Worm (Caenorhabditis elegans) whole organism, late embryonic: ENCODE data around the gene T01G1.2.

ENCODE experiments used
- dmd-4 ChIP-seq: sonication (generic microtip); optimal IDR thresholded peaks from 2 replicates; lab custom pipeline; 2016; ENCODE audit warnings: borderline replicate concordance, missing genetic modification characterization, missing compliant biosample characterization
- ets-4 ChIP-seq: sonication (generic microtip); optimal IDR thresholded peaks from 2 replicates; lab custom pipeline; 2016; ENCODE audit warnings: missing genetic modification characterization, missing compliant biosample characterization
- eyg-1 ChIP-seq: sonication (generic microtip); optimal IDR thresholded peaks from 2 replicates; lab custom pipeline; 2016; ENCODE audit warnings: missing genotype, missing genetic modification characterization, missing compliant biosample characterization
- gmeb-2 ChIP-seq: sonication (generic microtip); optimal IDR thresholded peaks from 2 replicates; lab custom pipeline; 2016; ENCODE audit warnings: missing genetic modification characterization, inconsistent platforms, missing compliant biosample characterization
- mec-3 ChIP-seq: sonication (generic microtip); optimal IDR thresholded peaks from 2 replicates; lab custom pipeline; 2016; ENCODE audit warnings: borderline replicate concordance, missing genetic modification characterization, missing compliant biosample characterization
- nhr-11 ChIP-seq: fragments of 150-350 bp; optimal IDR thresholded peaks from 2 replicates; lab custom pipeline; 2014; ENCODE audit warnings: missing biosample characterization, missing genetic modification characterization
- pha-4 ChIP-seq: fragments of 150-350 bp; optimal IDR thresholded peaks from 2 replicates; lab custom pipeline; 2018; ENCODE audit warnings: missing biosample characterization, missing genetic modification reagents, missing genetic modification characterization
- sdc-2 ChIP-seq: sonication (generic microtip); optimal IDR thresholded peaks from 2 replicates; lab custom pipeline; 2016; ENCODE audit warnings: missing genotype, missing genetic modification characterization, missing compliant biosample characterization
- unc-55 ChIP-seq: sonication (generic microtip); optimal IDR thresholded peaks from 2 replicates; lab custom pipeline; 2017; ENCODE audit warnings: missing biosample characterization, missing genetic modification reagents, missing genetic modification characterization

DNA sequence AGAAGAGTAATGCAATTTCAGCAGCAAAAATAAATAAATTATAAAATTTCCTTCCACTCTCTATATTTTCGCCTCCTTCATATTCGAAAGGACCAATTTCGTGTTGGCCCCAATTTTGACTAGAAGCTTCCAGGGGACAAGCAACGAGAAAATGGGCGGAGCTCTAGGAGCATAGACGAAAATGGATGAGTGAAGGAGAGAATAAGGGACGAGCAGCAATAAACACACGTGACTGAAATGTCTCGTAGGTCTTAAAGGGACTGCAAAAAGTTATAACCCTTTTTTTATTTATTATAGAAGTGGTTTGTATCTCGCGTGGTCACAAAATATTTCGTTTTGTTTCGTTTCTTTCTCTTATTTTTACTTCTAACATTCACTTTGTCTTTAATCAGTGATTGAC lies 4.5 kb upstream of the T01G1.2 start:
- TF ChIP-seq eyg-1 (tag; lab: Kevin White, UChicago) = no peak
- TF ChIP-seq dmd-4 (tag; lab: Kevin White, UChicago) = no peak
- TF ChIP-seq pha-4 = no peak
- TF ChIP-seq nhr-11 (tag; lab: Kevin White, UChicago) = no peak
- TF ChIP-seq gmeb-2 (tag; lab: Kevin White, UChicago) = no peak
- TF ChIP-seq unc-55 = no peak
- TF ChIP-seq mec-3 (tag; lab: Kevin White, UChicago) = no peak
- TF ChIP-seq sdc-2 (tag; lab: Kevin White, UChicago) = no peak
- no peak for TF ChIP-seq ets-4 (tag; lab: Kevin White, UChicago)
